Worm (Caenorhabditis elegans) whole organism, L2 larva: Measurements from ENCODE around the gene lact-9.

Experiments
- R02D3.7 ChIP-seq: fragments of 150-350 bp; optimal IDR thresholded peaks from 2 replicates; lab custom pipeline; 2014; ENCODE audit warnings: missing biosample characterization, missing genetic modification characterization
- Y55F3AM.14 ChIP-seq: fragments of 200-800 bp; sonication (Bioruptor generic); optimal IDR thresholded peaks from 2 replicates; lab custom pipeline; 2018; ENCODE audit warnings: mild to moderate bottlenecking, missing genetic modification characterization, missing compliant biosample characterization
- alr-1 ChIP-seq: fragments of 150-350 bp; optimal IDR thresholded peaks from 2 replicates; lab custom pipeline; 2014; ENCODE audit warnings: missing biosample characterization, missing genetic modification characterization
- aly-2 ChIP-seq: fragments of 150-350 bp; optimal IDR thresholded peaks from 2 replicates; lab custom pipeline; 2014; ENCODE audit warnings: missing biosample characterization, missing genetic modification characterization
- ama-1 ChIP-seq: fragments of 150-350 bp; optimal IDR thresholded peaks from 2 replicates; lab custom pipeline; 2018; ENCODE audit warnings: inconsistent platforms
- blmp-1 ChIP-seq: sonication (generic microtip); optimal IDR thresholded peaks from 2 replicates; lab custom pipeline; 2017; ENCODE audit warnings: missing genetic modification characterization, mild to moderate bottlenecking, missing compliant biosample characterization, antibody characterized with exemption, moderate library complexity; ENCODE audit not compliant: insufficient read depth
- ceh-16 ChIP-seq: fragments of 150-350 bp; optimal IDR thresholded peaks from 2 replicates; lab custom pipeline; 2014; ENCODE audit warnings: missing biosample characterization, missing genetic modification characterization
- crh-2 ChIP-seq: sonication (generic microtip); optimal IDR thresholded peaks from 2 replicates; lab custom pipeline; 2017; ENCODE audit warnings: missing biosample characterization, missing genetic modification characterization
- elt-1 ChIP-seq: fragments of 150-350 bp; optimal IDR thresholded peaks from 2 replicates; lab custom pipeline; 2014; ENCODE audit warnings: missing biosample characterization, missing genetic modification characterization
- elt-3 ChIP-seq: sonication (generic microtip); optimal IDR thresholded peaks from 2 replicates; lab custom pipeline; 2017; ENCODE audit warnings: missing biosample characterization, missing genetic modification characterization
- lin-11 ChIP-seq: fragments of 150-350 bp; sonication (generic microtip); optimal IDR thresholded peaks from 2 replicates; lab custom pipeline; 2014; ENCODE audit warnings: missing biosample characterization, missing genetic modification characterization, inconsistent platforms, mixed read lengths
- lin-13 ChIP-seq: fragments of 150-350 bp; optimal IDR thresholded peaks from 2 replicates; lab custom pipeline; 2014; ENCODE audit warnings: missing biosample characterization, missing genetic modification reagents, missing genetic modification characterization
- lin-39 ChIP-seq: fragments of 150-350 bp; optimal IDR thresholded peaks from 2 replicates; lab custom pipeline; 2014; ENCODE audit warnings: missing biosample characterization, missing genetic modification reagents, missing genetic modification characterization
- lsy-2 ChIP-seq, 2 experiments: fragments of 150-350 bp in 1 of 2; sonication (generic microtip) in 1 of 2; optimal IDR thresholded peaks; 2 replicates each; lab custom pipeline; 2014 to 2017; ENCODE audit warnings: missing biosample characterization in 2 of 2, missing genetic modification characterization in 2 of 2
- mab-5 ChIP-seq: fragments of 150-350 bp; optimal IDR thresholded peaks from 2 replicates; lab custom pipeline; 2014; ENCODE audit warnings: missing biosample characterization, missing genetic modification characterization
- mbf-1 ChIP-seq: sonication (generic microtip); optimal IDR thresholded peaks from 2 replicates; lab custom pipeline; 2017; ENCODE audit warnings: missing biosample characterization, missing genetic modification characterization
- mdl-1 ChIP-seq, 2 experiments: fragments of 150-350 bp in 1 of 2; sonication (generic microtip) in 1 of 2; optimal IDR thresholded peaks; 2 replicates each; lab custom pipeline; 2017; ENCODE audit warnings: missing biosample characterization in 2 of 2, missing genetic modification characterization in 2 of 2
- nhr-11 ChIP-seq: fragments of 150-350 bp; optimal IDR thresholded peaks from 2 replicates; lab custom pipeline; 2014; ENCODE audit warnings: missing biosample characterization, missing genetic modification characterization
- nhr-21 ChIP-seq: fragments of 150-350 bp; optimal IDR thresholded peaks from 2 replicates; lab custom pipeline; 2014; ENCODE audit warnings: missing biosample characterization, missing genetic modification characterization
- nhr-23 ChIP-seq: fragments of 150-350 bp; optimal IDR thresholded peaks from 2 replicates; lab custom pipeline; 2014; ENCODE audit warnings: missing biosample characterization, missing genetic modification reagents, missing genetic modification characterization
- nhr-25 ChIP-seq: fragments of 150-350 bp; sonication (generic microtip); optimal IDR thresholded peaks from 3 replicates; lab custom pipeline; 2014; ENCODE audit warnings: missing biosample characterization, missing genetic modification characterization
- nhr-6 ChIP-seq: fragments of 150-350 bp; optimal IDR thresholded peaks from 2 replicates; lab custom pipeline; 2014; ENCODE audit warnings: missing biosample characterization, missing genetic modification characterization
- sem-4 ChIP-seq: fragments of 150-350 bp; optimal IDR thresholded peaks from 2 replicates; lab custom pipeline; 2014; ENCODE audit warnings: missing biosample characterization, missing genetic modification reagents, missing genetic modification characterization
- skn-1 ChIP-seq: sonication (generic microtip); optimal IDR thresholded peaks from 2 replicates; lab custom pipeline; 2017; ENCODE audit warnings: missing biosample characterization, missing genetic modification characterization
- sma-9 ChIP-seq, 2 experiments: fragments of 150-350 bp in 1 of 2; sonication (generic microtip) in 1 of 2; optimal IDR thresholded peaks; 2 replicates each; lab custom pipeline; 2014 to 2016; ENCODE audit warnings: missing genetic modification characterization in 2 of 2, mild to moderate bottlenecking in 1 of 2, missing biosample characterization in 1 of 2, missing compliant biosample characterization in 1 of 2, missing genetic modification reagents in 1 of 2, moderate library complexity in 1 of 2
- snpc-4 ChIP-seq: fragments of 150-350 bp; optimal IDR thresholded peaks from 2 replicates; lab custom pipeline; 2014; ENCODE audit warnings: missing biosample characterization, missing genetic modification characterization
- unc-39 ChIP-seq: fragments of 150-350 bp; optimal IDR thresholded peaks from 2 replicates; lab custom pipeline; 2014; ENCODE audit warnings: missing biosample characterization, missing genetic modification characterization
- unc-55 ChIP-seq: fragments of 150-350 bp; sonication (generic microtip); optimal IDR thresholded peaks from 3 replicates; lab custom pipeline; 2014; ENCODE audit warnings: missing biosample characterization, missing genetic modification reagents, missing genetic modification characterization
- unc-62 ChIP-seq: fragments of 150-350 bp; optimal IDR thresholded peaks from 2 replicates; lab custom pipeline; 2014; ENCODE audit warnings: missing biosample characterization, missing genetic modification reagents, missing genetic modification characterization
- zag-1 ChIP-seq: fragments of 150-350 bp; optimal IDR thresholded peaks from 2 replicates; lab custom pipeline; 2014; ENCODE audit warnings: missing biosample characterization, missing genetic modification characterization
- ztf-1 ChIP-seq: fragments of 200-800 bp; sonication (Bioruptor generic); conservative IDR thresholded peaks from 2 replicates; pipeline ENCODE4 v1.3.6; 2022; ENCODE audit warnings: missing genetic modification characterization, missing compliant biosample characterization

The lact-9 gene

ce11 chrIV:13776115-13776514 is 9.3 kb downstream of the lact-9 start, which contains the start of gene Y45F10D.16:
Y45F10D.16 (plus strand) TSS chrIV:13776415.
- TF ChIP-seq mab-5 (tag; lab: Kevin White, UChicago) (no peak), R02D3.7 (no peak), unc-55 (GFP tag; lab: Kevin White, UChicago) (no peak), lin-39 (tag; lab: Kevin White, UChicago) (no peak), mbf-1 (tag; lab: Kevin White, UChicago) (no peak), Y55F3AM.14 (GFP tag; lab: Kevin White, UChicago) (no peak), lin-11 (tag; lab: Kevin White, UChicago) (no peak), lsy-2 (tag; optimal IDR thresholded peaks at IDR 0.05; lab: Kevin White, UChicago) (no peak), crh-2 (tag; lab: Kevin White, UChicago) (no peak), snpc-4 (tag; lab: Kevin White, UChicago) (no peak), ztf-1 (GFP tag; lab: Robert Waterston, UW) (no peak), mdl-1 (tag; optimal IDR thresholded peaks at IDR 0.05; lab: Kevin White, UChicago) (no peak), sma-9 (GFP tag; optimal IDR thresholded peaks at IDR 0.05; lab: Kevin White, UChicago) (no peak), sma-9 (tag; optimal IDR thresholded peaks at IDR 0.05; lab: Kevin White, UChicago) (no peak), sem-4 (tag; lab: Kevin White, UChicago) (no peak), nhr-21 (tag; lab: Kevin White, UChicago) (no peak)

DNA sequence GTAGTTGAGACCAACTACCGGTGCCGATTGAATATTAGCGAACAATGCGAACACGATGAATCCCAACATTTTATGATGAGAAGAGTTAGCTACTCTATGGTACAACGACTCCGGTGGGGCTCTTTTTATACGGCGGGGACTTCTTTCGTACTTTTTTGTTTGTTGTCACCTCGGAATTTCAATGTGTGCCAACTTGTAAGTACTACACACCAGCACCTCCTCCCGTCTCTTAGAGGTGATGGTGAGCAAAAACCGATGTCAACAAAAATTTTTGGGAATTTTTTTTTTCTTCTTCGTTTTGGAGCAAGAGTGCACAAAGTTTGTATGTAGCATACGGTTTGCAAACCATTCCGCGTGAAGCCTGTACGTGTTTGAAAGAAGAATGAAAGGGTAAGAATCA is 10.9 kb downstream of the lact-9 start, which contains the start of gene Y45F10D.2:
Gene Y45F10D.2 (minus strand): TSS at position 101 of the 400 bp plus-strand sequence.
- TF ChIP-seq unc-62 (GFP tag; lab: Kevin White, UChicago) (no peak), sem-4 (tag; lab: Kevin White, UChicago) (no peak), ama-1 (lab: Kevin White, UChicago) (no peak)

- TF ChIP-seq nhr-6 (tag; lab: Kevin White, UChicago) (no peak), lin-11 (tag; lab: Kevin White, UChicago) (no peak), R02D3.7 (no peak), blmp-1 (no peak), mbf-1 (tag; lab: Kevin White, UChicago) (no peak), zag-1 (tag; lab: Kevin White, UChicago) (no peak), alr-1 (tag; lab: Kevin White, UChicago) (no peak), nhr-11 (tag; lab: Kevin White, UChicago) (no peak), elt-3 (tag; lab: Kevin White, UChicago) (no peak), lin-39 (tag; lab: Kevin White, UChicago) (no peak), nhr-23 (tag; lab: Kevin White, UChicago) (no peak), lsy-2 (tag; optimal IDR thresholded peaks at IDR 0.05; lab: Kevin White, UChicago) (no peak)
- TF ChIP-seq, all 48 proteins: peak for 0
Measured at ce11 chrIV:13764708-13765107, 20.7 kb downstream of the lact-9 start.

DNA sequence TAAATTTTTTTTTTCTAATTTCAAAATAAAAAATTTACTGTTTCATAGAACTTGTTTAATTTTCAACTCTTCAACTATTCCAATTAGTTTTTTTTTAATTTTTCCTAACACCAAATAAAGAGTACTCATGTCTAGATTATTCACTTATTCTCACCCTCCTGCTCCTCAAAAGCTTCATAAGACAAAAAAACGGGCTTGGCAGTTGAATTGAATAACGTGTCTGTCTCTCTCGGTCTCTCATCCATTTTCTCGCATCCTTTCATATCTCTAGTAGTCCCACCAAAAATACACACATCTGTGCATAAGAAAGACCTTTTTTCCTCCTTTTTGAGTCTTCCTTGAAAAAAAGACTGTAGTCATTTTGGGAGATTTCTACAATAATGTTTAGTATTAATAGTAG is 22.0 kb downstream of the lact-9 start:
- peak; percentile 8 for TF ChIP-seq unc-55 (GFP tag; lab: Kevin White, UChicago)
- TF ChIP-seq lin-13, result no peak
- TF ChIP-seq aly-2 (tag; lab: Kevin White, UChicago), result no peak
- no peak for TF ChIP-seq sem-4 (tag; lab: Kevin White, UChicago)
- TF ChIP-seq, all 48 proteins: peak for 1

DNA sequence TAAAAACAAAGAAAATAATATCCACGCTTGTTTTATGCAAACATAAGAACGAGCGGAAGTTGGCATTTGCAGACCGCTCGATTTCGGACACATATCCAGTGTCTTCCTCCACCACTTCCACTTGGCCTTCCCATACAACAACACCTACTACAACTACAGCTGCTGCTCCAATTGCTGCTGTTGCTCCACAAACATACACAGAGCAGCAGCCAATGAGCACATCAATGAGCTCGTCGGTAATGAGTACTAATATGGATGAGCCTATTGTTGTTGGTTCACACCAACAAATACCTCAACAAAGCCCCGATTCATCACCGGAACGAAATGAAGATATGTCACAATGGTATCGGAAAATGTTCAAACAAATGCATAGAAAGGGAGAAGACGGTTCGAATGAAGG is 29.8 kb downstream of the lact-9 start:
- TF ChIP-seq zag-1 (tag; lab: Kevin White, UChicago) (no peak), alr-1 (tag; lab: Kevin White, UChicago) (no peak), R02D3.7 (no peak), sma-9 (GFP tag; optimal IDR thresholded peaks at IDR 0.05; lab: Kevin White, UChicago) (no peak), sma-9 (tag; optimal IDR thresholded peaks at IDR 0.05; lab: Kevin White, UChicago) (no peak), ceh-16 (tag; lab: Kevin White, UChicago) (no peak), unc-39 (tag; lab: Kevin White, UChicago) (no peak), skn-1 (tag; lab: Kevin White, UChicago) (no peak), elt-1 (tag; lab: Kevin White, UChicago) (no peak), elt-3 (tag; lab: Kevin White, UChicago) (no peak), nhr-25 (tag; lab: Kevin White, UChicago) (no peak), lin-13 (no peak)
- TF ChIP-seq, all 48 proteins: peak for 0
